Worm (Caenorhabditis elegans): ENCODE data around the gene rop-1.
A peak's percentile ranks its signal among the peaks of the same experiment; 100 is the strongest.

The rop-1 gene

DNA sequence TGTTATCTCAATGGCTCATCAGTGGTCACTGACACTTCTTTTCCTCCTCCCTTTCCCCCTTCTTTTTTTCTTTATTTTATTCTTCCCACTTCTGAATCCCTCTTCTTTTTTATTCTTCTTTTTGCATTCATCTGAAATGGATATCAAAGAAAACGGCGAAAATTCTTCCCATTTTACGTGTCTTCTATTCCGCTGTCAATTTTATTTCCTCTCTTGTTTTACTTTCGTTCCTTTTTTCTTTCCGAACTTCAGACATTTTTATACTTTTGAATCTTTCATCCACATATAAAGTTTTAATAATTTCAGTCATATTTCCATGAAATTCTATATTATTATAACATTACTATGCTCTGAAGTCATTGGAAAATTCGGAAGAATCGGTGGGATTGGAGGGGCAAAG, 32.4 kb upstream of the rop-1 start, which contains the start of gene B0024.3:
TSS of gene B0024.3 (plus strand) at position 301 of the 400 bp plus-strand sequence.
- no peak for TF ChIP-seq lsy-2 (tag; optimal IDR thresholded peaks at IDR 0.05)
- TF ChIP-seq R02D3.7 (tag; optimal IDR thresholded peaks at IDR 0.05), result no peak
- TF ChIP-seq nhr-25 (tag; optimal IDR thresholded peaks at IDR 0.05), result no peak
- TF ChIP-seq mbf-1 (tag; optimal IDR thresholded peaks at IDR 0.05), result no peak
- TF ChIP-seq nhr-129 (tag; optimal IDR thresholded peaks at IDR 0.05), result no peak
- no peak for TF ChIP-seq nhr-10 (tag; optimal IDR thresholded peaks at IDR 0.05)
- TF ChIP-seq ZK546.5 (tag; optimal IDR thresholded peaks at IDR 0.05), result no peak

DNA sequence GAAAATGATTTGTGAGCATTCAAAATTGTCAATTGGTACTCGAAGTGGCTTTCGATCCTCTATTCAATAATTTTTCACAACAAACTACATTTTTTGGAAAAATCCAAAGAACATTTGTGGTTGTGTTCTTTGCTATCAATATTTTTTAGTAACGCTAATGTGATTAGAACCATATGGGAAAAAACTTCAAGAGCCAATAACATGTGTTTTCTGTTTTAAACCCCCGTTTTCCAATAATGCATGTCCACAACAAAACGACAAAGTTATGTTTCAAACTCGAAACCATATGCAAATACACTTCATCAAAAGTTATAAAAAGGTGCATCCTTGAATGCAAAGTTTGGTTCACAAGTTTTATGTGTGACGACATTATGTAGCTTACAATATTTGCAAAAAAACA, 31.0 kb upstream of the rop-1 start:
- TF ChIP-seq unc-55 (GFP tag; optimal IDR thresholded peaks at IDR 0.05) (no peak), mab-5 (tag; optimal IDR thresholded peaks at IDR 0.05) (no peak), nhr-12 (tag; optimal IDR thresholded peaks at IDR 0.05) (no peak), elt-1 (tag; optimal IDR thresholded peaks at IDR 0.05) (no peak), mbf-1 (tag; optimal IDR thresholded peaks at IDR 0.05) (no peak), lsy-2 (tag; optimal IDR thresholded peaks at IDR 0.05) (no peak), unc-39 (tag; optimal IDR thresholded peaks at IDR 0.05) (no peak), dmd-4 (tag; optimal IDR thresholded peaks at IDR 0.05) (no peak), nhr-129 (tag; optimal IDR thresholded peaks at IDR 0.05) (no peak), nhr-11 (tag; optimal IDR thresholded peaks at IDR 0.05) (no peak), sma-3 (GFP tag; optimal IDR thresholded peaks at IDR 0.05) (no peak), peb-1 (tag; optimal IDR thresholded peaks at IDR 0.05) (no peak), sem-4 (tag; optimal IDR thresholded peaks at IDR 0.05) (no peak), crh-2 (tag; optimal IDR thresholded peaks at IDR 0.05) (no peak), R02D3.7 (tag; optimal IDR thresholded peaks at IDR 0.05) (no peak), fos-1 (tag; optimal IDR thresholded peaks at IDR 0.05) (no peak), ceh-16 (tag; optimal IDR thresholded peaks at IDR 0.05) (no peak)

DNA sequence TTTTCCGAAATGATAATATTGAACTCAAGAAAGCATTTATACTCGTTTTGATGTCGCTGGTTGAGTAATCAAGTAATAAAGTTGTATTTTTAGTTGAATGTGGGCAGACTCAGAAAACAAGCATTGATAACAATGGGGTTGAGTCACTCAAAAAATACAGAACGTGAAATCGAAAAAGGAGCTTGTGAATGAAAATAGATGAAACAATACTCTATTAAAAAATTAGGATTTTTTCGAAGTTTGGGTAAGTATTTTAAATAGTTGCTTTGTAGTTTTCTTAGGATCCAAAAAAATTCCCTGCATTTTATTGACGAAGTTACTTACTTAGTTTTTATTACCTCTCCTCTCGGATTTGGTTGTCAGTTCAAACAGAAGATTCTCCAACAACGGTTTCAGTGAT, 28.6 kb upstream of the rop-1 start, which contains the start of gene lys-3:
TSS of gene lys-3 (minus strand) at position 101 of the 400 bp plus-strand sequence.
- no peak for TF ChIP-seq unc-62 (GFP tag; optimal IDR thresholded peaks at IDR 0.05)
- TF ChIP-seq peb-1 (tag; optimal IDR thresholded peaks at IDR 0.05), result no peak
- TF ChIP-seq gmeb-1 (tag; optimal IDR thresholded peaks at IDR 0.05), result no peak
- no peak for TF ChIP-seq mdl-1 (tag; optimal IDR thresholded peaks at IDR 0.05)
- no peak for TF ChIP-seq lin-11 (tag; optimal IDR thresholded peaks at IDR 0.05)
- no peak for TF ChIP-seq nhr-12 (tag; optimal IDR thresholded peaks at IDR 0.05)
- no peak for TF ChIP-seq nhr-6 (tag; optimal IDR thresholded peaks at IDR 0.05)
- no peak for TF ChIP-seq unc-39 (tag; optimal IDR thresholded peaks at IDR 0.05)
- no peak for TF ChIP-seq ceh-16 (tag; optimal IDR thresholded peaks at IDR 0.05)
- no peak for TF ChIP-seq elt-3 (tag; optimal IDR thresholded peaks at IDR 0.05)

DNA sequence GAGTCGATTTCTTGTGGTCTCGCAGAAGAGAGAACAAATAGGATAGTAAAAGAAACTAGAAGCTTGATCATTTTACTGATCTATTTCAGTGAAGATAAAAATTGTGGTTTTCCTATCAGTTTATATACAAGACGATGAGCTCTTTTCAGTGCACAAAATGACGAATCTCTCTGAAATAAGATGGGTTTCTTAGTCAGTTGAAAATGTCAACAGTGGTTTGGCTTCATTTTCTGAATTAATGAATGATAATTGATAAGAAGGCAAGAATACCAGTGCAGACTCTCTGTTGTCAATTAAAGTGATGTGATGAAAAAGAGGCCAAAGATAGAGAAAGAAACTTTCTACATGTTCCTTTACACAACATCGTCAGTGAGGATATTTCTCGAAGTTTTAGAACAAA, 26.5 kb upstream of the rop-1 start, which contains the start of gene lys-2:
TSS of gene lys-2 (minus strand) at position 101 of the 400 bp plus-strand sequence.
- peak; percentile 27 for TF ChIP-seq crh-2 (tag; optimal IDR thresholded peaks at IDR 0.05)
- peak; percentile 92 for TF ChIP-seq fos-1 (tag; optimal IDR thresholded peaks at IDR 0.05)
- TF ChIP-seq zag-1 (tag; optimal IDR thresholded peaks at IDR 0.05), result no peak
- TF ChIP-seq sma-9 (GFP tag; optimal IDR thresholded peaks at IDR 0.05), result peak; percentile 66
- TF ChIP-seq sma-9 (tag; optimal IDR thresholded peaks at IDR 0.05), result no peak

DNA sequence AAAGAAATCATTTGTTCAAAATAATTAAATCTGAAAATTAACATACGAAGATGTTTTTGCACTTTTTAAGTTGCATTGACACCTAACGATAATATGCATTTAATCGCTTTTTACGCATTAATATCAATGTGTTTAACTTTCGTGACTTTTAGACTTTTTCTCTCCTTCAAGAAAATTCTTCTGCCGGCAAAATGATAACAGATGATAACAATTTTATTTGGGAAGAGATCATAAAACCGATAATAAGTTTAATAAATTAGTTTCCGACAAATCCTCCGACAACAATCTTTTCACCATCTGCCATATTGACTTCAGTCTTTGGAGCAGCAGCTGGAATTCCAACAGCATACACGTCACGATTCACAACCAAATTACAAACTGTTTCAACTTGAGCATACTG, 25.3 kb upstream of the rop-1 start:
- TF ChIP-seq ceh-16 (tag; optimal IDR thresholded peaks at IDR 0.05) (no peak), nhr-129 (tag; optimal IDR thresholded peaks at IDR 0.05) (no peak), sma-9 (GFP tag; optimal IDR thresholded peaks at IDR 0.05) (peak; percentile 24), sma-9 (tag; optimal IDR thresholded peaks at IDR 0.05) (no peak), F13H6.1 (tag; optimal IDR thresholded peaks at IDR 0.05) (no peak), C34F6.9 (tag; optimal IDR thresholded peaks at IDR 0.05) (no peak), blmp-1 (tag; optimal IDR thresholded peaks at IDR 0.05; ENCODE audit: insufficient read depth) (no peak), snpc-4 (tag; optimal IDR thresholded peaks at IDR 0.05) (no peak), lin-39 (tag; optimal IDR thresholded peaks at IDR 0.05) (no peak), mbf-1 (tag; optimal IDR thresholded peaks at IDR 0.05) (no peak), unc-55 (GFP tag; optimal IDR thresholded peaks at IDR 0.05) (no peak), nhr-237 (tag; optimal IDR thresholded peaks at IDR 0.05) (no peak), crh-2 (tag; optimal IDR thresholded peaks at IDR 0.05) (peak; percentile 12), mab-5 (tag; optimal IDR thresholded peaks at IDR 0.05) (no peak), mdl-1 (tag; optimal IDR thresholded peaks at IDR 0.05) (no peak), nhr-10 (tag; optimal IDR thresholded peaks at IDR 0.05) (no peak), alr-1 (tag; optimal IDR thresholded peaks at IDR 0.05) (no peak), unc-62 (GFP tag; optimal IDR thresholded peaks at IDR 0.05) (no peak), sem-4 (tag; optimal IDR thresholded peaks at IDR 0.05) (no peak), Y55F3AM.14 (GFP tag; optimal IDR thresholded peaks at IDR 0.05) (no peak), nhr-12 (tag; optimal IDR thresholded peaks at IDR 0.05) (no peak), aly-2 (tag; optimal IDR thresholded peaks at IDR 0.05) (no peak), nhr-23 (tag; optimal IDR thresholded peaks at IDR 0.05) (no peak), peb-1 (tag; optimal IDR thresholded peaks at IDR 0.05) (no peak), fos-1 (tag; optimal IDR thresholded peaks at IDR 0.05) (peak; percentile 70), lsy-2 (tag; optimal IDR thresholded peaks at IDR 0.05) (no peak), ZK546.5 (tag; optimal IDR thresholded peaks at IDR 0.05) (no peak), gmeb-1 (tag; optimal IDR thresholded peaks at IDR 0.05) (peak; percentile 47), ceh-82 (tag; optimal IDR thresholded peaks at IDR 0.05) (no peak)
